Fruit fly (Drosophila melanogaster) whole organism, pupa: Measurements from ENCODE around the gene nero.

ENCODE experiments used
- CG10348 ChIP-seq: fragments of 200-800 bp; sonication (Bioruptor generic); IDR thresholded peaks from 2 replicates; pipeline ENCODE4 v1.3.6; 2022; ENCODE audit warnings: missing biosample characterization, missing genetic modification characterization
- CG12605 ChIP-seq: fragments of 200-800 bp; sonication (Bioruptor generic); IDR thresholded peaks from 2 replicates; pipeline ENCODE4 v1.3.6; 2022; ENCODE audit warnings: missing biosample characterization, missing genetic modification characterization
- CG13204 ChIP-seq: fragments of 200-800 bp; sonication (Bioruptor generic); optimal IDR thresholded peaks from 2 replicates; lab custom pipeline; 2018; ENCODE audit warnings: missing biosample characterization, mild to moderate bottlenecking, missing genetic modification characterization, moderate library complexity
- CG14655 ChIP-seq: fragments of 200-800 bp; sonication (Bioruptor generic); optimal IDR thresholded peaks from 3 replicates; lab custom pipeline; 2017; ENCODE audit warnings: mild to moderate bottlenecking, missing biosample characterization, missing genetic modification reagents, missing genetic modification characterization
- CG15710 ChIP-seq: fragments of 200-800 bp; sonication (Bioruptor generic); optimal IDR thresholded peaks from 2 replicates; lab custom pipeline; 2018; ENCODE audit warnings: missing biosample characterization, mild to moderate bottlenecking, missing genetic modification characterization, moderate library complexity
- CG17806 ChIP-seq: fragments of 200-800 bp; sonication (Bioruptor generic); optimal IDR thresholded peaks from 2 replicates; lab custom pipeline; 2018; ENCODE audit warnings: missing biosample characterization, mild to moderate bottlenecking, missing genetic modification characterization, moderate library complexity
- CG32121 ChIP-seq: fragments of 200-800 bp; sonication (Bioruptor generic); IDR thresholded peaks from 2 replicates; pipeline ENCODE4 v1.3.6; 2022; ENCODE audit warnings: missing biosample characterization, missing genetic modification characterization
- CG34367 ChIP-seq: fragments of 200-800 bp; sonication (Bioruptor generic); optimal IDR thresholded peaks from 2 replicates; lab custom pipeline; 2018; ENCODE audit warnings: missing biosample characterization, mild to moderate bottlenecking, missing genetic modification characterization
- CG4496 ChIP-seq: fragments of 200-800 bp; sonication (Bioruptor generic); IDR thresholded peaks from 3 replicates; pipeline ENCODE4 v1.3.6; 2022; ENCODE audit warnings: missing biosample characterization, missing genetic modification characterization
- CG8159 ChIP-seq: fragments of 200-800 bp; sonication (Bioruptor generic); optimal IDR thresholded peaks from 3 replicates; lab custom pipeline; 2018; ENCODE audit warnings: missing biosample characterization, mild to moderate bottlenecking, missing genetic modification characterization, moderate library complexity
- CG8301 ChIP-seq: fragments of 200-800 bp; sonication (Bioruptor generic); optimal IDR thresholded peaks from 2 replicates; lab custom pipeline; 2018; ENCODE audit warnings: missing biosample characterization, mild to moderate bottlenecking, missing genetic modification characterization
- CG9948 ChIP-seq: fragments of 200-800 bp; sonication (Bioruptor generic); optimal IDR thresholded peaks from 2 replicates; lab custom pipeline; 2018; ENCODE audit warnings: missing biosample characterization, mild to moderate bottlenecking, missing genetic modification characterization, moderate library complexity
- D1 ChIP-seq: fragments of 200-800 bp; sonication (Bioruptor generic); optimal IDR thresholded peaks from 2 replicates; lab custom pipeline; 2018; ENCODE audit warnings: missing biosample characterization, mild to moderate bottlenecking, missing genetic modification characterization, moderate library complexity
- EcR ChIP-seq: fragments of 200-800 bp; sonication (Bioruptor generic); optimal IDR thresholded peaks from 3 replicates; lab custom pipeline; 2019; ENCODE audit warnings: missing biosample characterization, missing genetic modification characterization, mild to moderate bottlenecking, moderate library complexity, missing genetic modification reagents
- Ets98B ChIP-seq: fragments of 200-800 bp; sonication (Bioruptor generic); IDR thresholded peaks from 2 replicates; pipeline ENCODE4 v1.3.6; 2022; ENCODE audit warnings: missing biosample characterization, missing genetic modification characterization
- Pif1A ChIP-seq: fragments of 200-800 bp; sonication (Bioruptor generic); optimal IDR thresholded peaks from 3 replicates; lab custom pipeline; 2016; ENCODE audit warnings: missing biosample characterization, missing genetic modification characterization
- Pif1B ChIP-seq: fragments of 200-800 bp; sonication (Bioruptor generic); optimal IDR thresholded peaks from 3 replicates; lab custom pipeline; 2016; ENCODE audit warnings: missing biosample characterization, missing genetic modification characterization
- Snoo ChIP-seq: fragments of 200-800 bp; sonication (Bioruptor generic); optimal IDR thresholded peaks from 3 replicates; lab custom pipeline; 2017; ENCODE audit warnings: missing biosample characterization, mild to moderate bottlenecking, missing genetic modification characterization, inconsistent platforms
- fd96Ca ChIP-seq: fragments of 200-800 bp; sonication (Bioruptor generic); IDR thresholded peaks from 3 replicates; pipeline ENCODE4 v1.3.6; 2022; ENCODE audit warnings: missing biosample characterization, missing genetic modification characterization
- gl ChIP-seq: fragments of 200-800 bp; sonication (Bioruptor generic); optimal IDR thresholded peaks from 2 replicates; lab custom pipeline; 2018; ENCODE audit warnings: missing biosample characterization, mild to moderate bottlenecking, missing genetic modification characterization
- rn ChIP-seq: fragments of 200-800 bp; sonication (Bioruptor generic); IDR thresholded peaks from 2 replicates; pipeline ENCODE4 v1.3.6; 2022; ENCODE audit warnings: missing biosample characterization, missing genetic modification characterization

Gene nero

DNA sequence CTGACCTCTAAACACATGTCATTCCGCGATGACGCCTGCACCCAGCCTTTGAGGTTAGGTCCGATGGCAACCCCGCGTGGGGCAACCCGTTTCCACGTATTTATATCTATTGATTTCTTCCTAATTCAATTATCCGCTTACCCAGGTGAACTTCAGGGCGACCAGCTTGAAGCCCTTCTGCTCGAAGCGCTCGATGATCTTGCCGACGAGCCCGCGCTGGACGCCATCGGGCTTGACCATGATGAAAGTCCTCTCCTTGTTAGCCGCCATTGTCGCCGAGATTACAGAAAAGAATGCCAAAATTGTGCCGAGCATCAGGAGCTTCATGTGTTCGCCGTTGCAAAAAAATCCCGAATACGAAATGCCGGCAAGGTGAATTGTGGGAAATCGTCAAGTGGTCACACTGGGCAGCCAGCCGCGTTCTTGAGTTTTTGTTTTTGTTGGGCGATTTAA lies 1.7 kb downstream of the nero start, which contains the start of gene awd:
TSS of gene awd (minus strand) at position 449 of the 453 bp plus-strand sequence.
- no peak for TF ChIP-seq Pif1A (GFP tag; lab: Kevin White, UChicago)
- no peak for TF ChIP-seq CG10348
- no peak for TF ChIP-seq rn
- no peak; the same call in 1 of the 2 replicates for TF ChIP-seq CG12605
- no peak for TF ChIP-seq CG34367 (tag; lab: Kevin White, UChicago)
- 0 out of 3 replicates have a peak, but pooled peaks have one; percentile 36 for TF ChIP-seq fd96Ca (GFP tag; lab: Robert Waterston, UW)
- no peak for TF ChIP-seq D1 (tag; lab: Kevin White, UChicago)
- TF ChIP-seq CG4496 (GFP tag; lab: Robert Waterston, UW) = no peak
- TF ChIP-seq Pif1B (GFP tag; lab: Kevin White, UChicago) = peak; percentile 26
- peak; percentile 5 for TF ChIP-seq CG15710
- no peak for TF ChIP-seq CG13204 (GFP tag; lab: Kevin White, UChicago)
- TF ChIP-seq Ets98B (GFP tag; lab: Robert Waterston, UW) = no peak
- TF ChIP-seq CG9948 = no peak
- TF ChIP-seq CG8159 (tag; lab: Kevin White, UChicago) = no peak
- peak; percentile 9 for TF ChIP-seq CG8301 (tag; lab: Kevin White, UChicago)
- TF ChIP-seq EcR (GFP tag; lab: Kevin White, UChicago) = peak; percentile 62
- no peak for TF ChIP-seq CG14655 (GFP tag; lab: Kevin White, UChicago)
- TF ChIP-seq Snoo (tag; lab: Kevin White, UChicago) = peak; percentile 33
- TF ChIP-seq CG17806 (tag; lab: Kevin White, UChicago) = no peak
- no peak for TF ChIP-seq gl (tag; lab: Kevin White, UChicago)
- no peak for TF ChIP-seq CG32121 (GFP tag; lab: Robert Waterston, UW)

DNA sequence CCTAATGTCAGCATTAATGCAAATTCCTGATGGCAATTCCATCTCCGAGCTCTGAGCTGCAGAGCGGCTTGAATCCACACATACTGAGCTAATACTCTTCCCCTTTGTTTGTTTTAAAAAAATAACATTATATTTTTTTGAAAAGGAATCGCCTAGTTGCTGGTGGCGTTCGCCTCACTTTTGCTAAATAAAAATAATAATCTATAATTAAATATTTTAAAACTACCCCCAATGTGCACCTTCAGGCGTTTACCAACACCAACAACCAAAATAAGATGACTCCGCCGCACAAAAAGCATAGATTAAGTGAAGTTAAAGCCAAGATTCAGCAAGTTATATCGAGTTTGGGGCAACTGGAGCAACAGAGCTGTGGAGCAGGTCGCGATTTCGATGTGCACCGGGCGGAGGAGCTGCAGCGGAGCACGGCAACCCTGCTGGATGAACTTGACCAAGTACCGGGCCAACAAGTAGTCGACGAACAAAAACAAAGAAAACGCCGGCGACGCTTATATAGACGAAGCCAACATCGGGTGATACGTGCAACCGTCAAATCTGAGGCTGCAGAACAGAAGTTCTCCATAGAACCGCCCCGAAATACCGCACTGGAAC lies 3.2 kb downstream of the nero start, which contains the start of gene CG1896:
TSS of gene CG1896 (plus strand) at position 239 of the 609 bp plus-strand sequence.
- TF ChIP-seq CG9948 (peak; percentile 24), Ets98B (GFP tag; lab: Robert Waterston, UW) (peak; percentile 70), EcR (GFP tag; lab: Kevin White, UChicago) (no peak), CG4496 (GFP tag; lab: Robert Waterston, UW) (peak; percentile 88), Pif1A (GFP tag; lab: Kevin White, UChicago) (peak; percentile 62), CG34367 (tag; lab: Kevin White, UChicago) (peak; percentile 21), fd96Ca (GFP tag; lab: Robert Waterston, UW) (peak; percentile 83), CG10348 (no peak), gl (tag; lab: Kevin White, UChicago) (no peak), CG12605 (peak; percentile 23; the same call in 1 of the 2 replicates), CG17806 (tag; lab: Kevin White, UChicago) (peak; percentile 43), CG32121 (GFP tag; lab: Robert Waterston, UW) (peak; percentile 51), CG8301 (tag; lab: Kevin White, UChicago) (peak; percentile 40), CG14655 (GFP tag; lab: Kevin White, UChicago) (no peak), D1 (tag; lab: Kevin White, UChicago) (no peak), CG8159 (tag; lab: Kevin White, UChicago) (peak; percentile 54), Pif1B (GFP tag; lab: Kevin White, UChicago) (peak; percentile 75), CG13204 (GFP tag; lab: Kevin White, UChicago) (no peak), CG15710 (peak; percentile 51), Snoo (tag; lab: Kevin White, UChicago) (peak; percentile 65), rn (peak; percentile 52; the same call in 1 of the 2 replicates)

DNA sequence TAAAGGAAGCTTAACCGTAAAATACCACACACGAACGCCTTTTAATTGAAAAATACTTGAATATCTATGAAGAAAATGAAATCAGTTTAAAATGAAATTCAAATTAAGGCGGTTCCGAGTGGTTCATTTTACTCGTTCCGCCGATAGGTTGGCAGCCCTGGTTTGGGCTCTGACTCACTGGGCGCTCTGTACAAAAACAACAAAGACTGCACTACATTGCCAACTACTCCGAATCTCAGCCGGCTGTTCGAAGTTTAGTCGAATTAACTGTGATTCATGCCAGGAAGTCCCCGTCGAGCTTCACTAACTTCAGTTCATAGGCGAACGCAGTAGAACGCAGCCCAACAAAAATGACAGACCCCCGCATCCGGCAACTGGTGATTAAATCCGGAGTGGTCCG lies 4.1 kb downstream of the nero start, which contains the start of gene Tbca:
TSS of gene Tbca (plus strand) at position 212 of the 400 bp plus-strand sequence.
- TF ChIP-seq CG34367 (tag; lab: Kevin White, UChicago) (no peak), rn (no peak), CG8301 (tag; lab: Kevin White, UChicago) (no peak), CG14655 (GFP tag; lab: Kevin White, UChicago) (no peak), Ets98B (GFP tag; lab: Robert Waterston, UW) (no peak), gl (tag; lab: Kevin White, UChicago) (peak; percentile 49), D1 (tag; lab: Kevin White, UChicago) (no peak), Snoo (tag; lab: Kevin White, UChicago) (no peak), CG17806 (tag; lab: Kevin White, UChicago) (peak; percentile 11), CG10348 (no peak), fd96Ca (GFP tag; lab: Robert Waterston, UW) (no peak), CG13204 (GFP tag; lab: Kevin White, UChicago) (no peak), CG32121 (GFP tag; lab: Robert Waterston, UW) (no peak), CG9948 (no peak), CG4496 (GFP tag; lab: Robert Waterston, UW) (peak; percentile 61; the same call in 2 of the 3 replicates), Pif1A (GFP tag; lab: Kevin White, UChicago) (no peak), Pif1B (GFP tag; lab: Kevin White, UChicago) (no peak), CG12605 (0 out of 2 replicates have a peak, but pooled peaks have one; percentile 8), CG15710 (no peak), CG8159 (tag; lab: Kevin White, UChicago) (no peak), EcR (GFP tag; lab: Kevin White, UChicago) (no peak)
- TF ChIP-seq, all 21 proteins: peak for 4

DNA sequence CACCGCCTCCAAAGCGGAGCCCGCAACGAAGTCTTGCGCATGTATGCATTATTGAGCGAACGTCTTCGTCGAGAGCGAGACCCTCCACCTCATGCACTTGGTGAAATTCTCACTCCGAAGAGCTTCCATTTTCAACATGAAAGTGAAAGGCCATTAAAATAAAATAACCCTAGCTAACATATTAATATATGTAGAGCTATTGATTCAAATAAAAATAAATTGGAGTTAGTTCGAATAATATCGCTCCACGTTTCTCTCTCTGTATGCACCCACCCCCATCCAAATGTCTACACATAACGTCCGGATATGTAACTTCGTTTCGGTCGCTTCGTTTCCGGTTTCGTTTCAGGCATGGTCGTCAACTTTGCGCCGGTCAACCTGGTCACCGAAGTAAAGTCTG lies 6.1 kb downstream of the nero start:
- TF ChIP-seq CG4496 (GFP tag; lab: Robert Waterston, UW) = peak; percentile 46; the same call in 1 of the 3 replicates
- no peak for TF ChIP-seq CG13204 (GFP tag; lab: Kevin White, UChicago)
- TF ChIP-seq fd96Ca (GFP tag; lab: Robert Waterston, UW) = 0 out of 3 replicates have a peak, but pooled peaks have one; percentile 40
- no peak for TF ChIP-seq CG14655 (GFP tag; lab: Kevin White, UChicago)
- peak; percentile 8 for TF ChIP-seq CG15710
